Fruit fly (Drosophila melanogaster) whole organism, prepupa: ENCODE measurements around the gene spirit.
A peak's percentile ranks its signal among the peaks of the same experiment; 100 is the strongest.

ENCODE experiments used
- CG15336 ChIP-seq: fragments of 200-800 bp; sonication (Bioruptor generic); IDR thresholded peaks from 2 replicates; pipeline ENCODE4 v1.3.6; 2022; ENCODE audit warnings: missing biosample characterization, missing genetic modification characterization
- CG16779 ChIP-seq: fragments of 200-800 bp; sonication (Bioruptor generic); optimal IDR thresholded peaks from 3 replicates; lab custom pipeline; 2017; ENCODE audit warnings: missing biosample characterization, mild to moderate bottlenecking, missing genetic modification characterization
- CG31627 ChIP-seq: fragments of 200-800 bp; sonication (Bioruptor generic); optimal IDR thresholded peaks from 3 replicates; lab custom pipeline; 2016; ENCODE audit warnings: missing biosample characterization, missing genetic modification characterization
- CG6163 ChIP-seq: fragments of 200-800 bp; sonication (Bioruptor generic); IDR thresholded peaks from 3 replicates; pipeline ENCODE4 v1.3.6; 2022; ENCODE audit warnings: missing biosample characterization, missing genetic modification characterization
- fkh ChIP-seq: fragments of 200-800 bp; sonication (Bioruptor generic); optimal IDR thresholded peaks from 3 replicates; lab custom pipeline; 2017; ENCODE audit warnings: missing biosample characterization, mild to moderate bottlenecking, missing genetic modification characterization, moderate library complexity

dm6 chrX:8573744-8574484 is 521 bp upstream of the spirit start, which contains the start of gene CG12065:
- TF ChIP-seq CG15336 (peak; percentile 10; the same call in 1 of the 2 replicates), CG31627 (peak; percentile 15), CG6163 (GFP tag; lab: Robert Waterston, UW) (peak; percentile 23; the same call in 2 of the 3 replicates), CG16779 (peak; percentile 0), fkh (GFP tag; lab: Kevin White, UChicago) (peak; percentile 68)
